Fruit fly (Drosophila melanogaster): Measurements from ENCODE around the gene SCCRO.

DNA sequence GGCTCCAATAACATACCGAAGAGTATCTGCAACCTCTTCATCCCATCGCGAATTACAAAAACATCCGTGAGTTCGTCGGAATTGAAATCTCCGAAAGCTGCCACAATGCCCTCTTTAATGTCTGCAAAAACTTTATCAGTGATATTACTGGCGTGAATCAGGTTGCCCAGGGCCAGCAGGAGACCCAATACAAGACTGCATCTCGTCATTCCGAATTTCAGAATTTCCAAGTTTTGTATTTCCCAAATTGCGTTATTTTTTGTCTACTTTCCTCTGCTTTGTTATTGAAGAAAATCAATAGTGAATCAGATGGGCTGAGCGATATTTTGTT is 535 bp upstream of the SCCRO start:
- TF ChIP-seq dl (GFP tag; optimal IDR thresholded peaks at IDR 0.05; ENCODE audit: insufficient read depth in 1 of 2, partially characterized antibody in 2 of 2) (no peak), Vsx2 (GFP tag; optimal IDR thresholded peaks at IDR 0.05; ENCODE audit: partially characterized antibody) (no peak), psq (GFP tag; optimal IDR thresholded peaks at IDR 0.05) (no peak), foxo (GFP tag; optimal IDR thresholded peaks at IDR 0.05) (no peak), dsf (GFP tag; optimal IDR thresholded peaks at IDR 0.05; ENCODE audit: borderline replicate concordance) (no peak), usp (GFP tag; optimal IDR thresholded peaks at IDR 0.05) (no peak), lola (GFP tag; optimal IDR thresholded peaks at IDR 0.05) (no peak), Hr83 (GFP tag; optimal IDR thresholded peaks at IDR 0.05; ENCODE audit: poor library complexity, severe bottlenecking) (no peak), ey (GFP tag; optimal IDR thresholded peaks at IDR 0.05) (no peak), fru (GFP tag; optimal IDR thresholded peaks at IDR 0.05) (no peak), pan (optimal IDR thresholded peaks at IDR 0.05) (no peak), rgr (GFP tag; optimal IDR thresholded peaks at IDR 0.05) (no peak)

All from whole organism, wandering third instar larva.